Fruit fly (Drosophila melanogaster): ENCODE measurements around the gene CG2972.

DNA sequence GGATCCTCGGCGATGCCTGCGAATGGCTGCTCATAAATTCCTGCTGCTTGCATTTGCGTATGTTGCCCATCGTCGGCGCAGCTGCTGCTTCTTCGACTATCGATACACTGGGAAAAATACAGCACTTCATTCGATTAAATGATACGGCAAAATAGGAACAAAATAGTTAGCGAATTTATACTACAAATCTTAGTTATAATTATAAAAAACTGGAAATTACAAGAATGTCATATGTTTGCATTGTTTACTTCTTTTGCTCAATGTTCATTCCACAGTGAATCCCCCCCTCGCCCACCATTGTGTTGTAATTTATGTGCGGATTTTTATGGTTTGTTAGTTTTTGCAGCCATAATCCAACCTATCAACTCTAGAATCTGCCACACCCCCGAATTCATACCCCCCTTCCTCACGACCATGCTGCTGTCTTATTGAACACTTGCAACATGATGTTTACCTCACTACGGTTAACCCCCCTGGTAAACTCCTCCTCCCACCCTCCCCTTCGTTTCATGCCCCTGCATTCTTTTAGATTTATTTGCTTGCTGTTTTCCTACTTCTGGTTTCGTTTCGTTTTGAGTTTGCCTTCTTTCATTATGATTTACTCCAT is 22.9 kb downstream of the CG2972 start:
- TF ChIP-seq kay (GFP tag; ENCODE audit: borderline replicate concordance) (no peak), cic (GFP tag; optimal IDR thresholded peaks at IDR 0.05) (no peak), CG1620 (GFP tag; optimal IDR thresholded peaks at IDR 0.05) (no peak), Clk (GFP tag; optimal IDR thresholded peaks at IDR 0.05) (no peak), pad (GFP tag; optimal IDR thresholded peaks at IDR 0.05) (no peak), Hr96 (GFP tag; optimal IDR thresholded peaks at IDR 0.05) (no peak), tj (GFP tag; optimal IDR thresholded peaks at IDR 0.05) (no peak), bab1 (GFP tag; optimal IDR thresholded peaks at IDR 0.05) (no peak), cnc (optimal IDR thresholded peaks at IDR 0.05) (no peak), toe (GFP tag; optimal IDR thresholded peaks at IDR 0.05) (no peak)
